Fruit fly (Drosophila melanogaster) whole organism, embryonic: ENCODE results near the gene CG4004.

Experiments
- CG10543 ChIP-seq: fragments of 200-800 bp; sonication (Bioruptor generic); optimal IDR thresholded peaks from 3 replicates; lab custom pipeline; 2017; ENCODE audit warnings: missing biosample characterization, mild to moderate bottlenecking, missing genetic modification characterization, moderate library complexity
- CG11085 ChIP-seq: fragments of 200-800 bp; sonication (Bioruptor generic); IDR thresholded peaks from 2 replicates; pipeline ENCODE4 v1.3.6; 2022; ENCODE audit warnings: missing biosample characterization, missing genetic modification characterization
- CG11723 ChIP-seq: fragments of 200-800 bp; sonication (Bioruptor generic); optimal IDR thresholded peaks from 2 replicates; lab custom pipeline; 2017; ENCODE audit warnings: missing biosample characterization, mild to moderate bottlenecking, missing genetic modification characterization
- CG12236 ChIP-seq: fragments of 200-800 bp; sonication (Bioruptor generic); optimal IDR thresholded peaks from 2 replicates; lab custom pipeline; 2016; ENCODE audit warnings: missing biosample characterization, missing genetic modification characterization
- CG12744 ChIP-seq: fragments of 200-800 bp; sonication (Bioruptor generic); optimal IDR thresholded peaks from 2 replicates; lab custom pipeline; 2016; ENCODE audit warnings: missing biosample characterization, missing genetic modification characterization
- CG13775 ChIP-seq: fragments of 200-800 bp; sonication (Bioruptor generic); optimal IDR thresholded peaks from 3 replicates; lab custom pipeline; 2017; ENCODE audit warnings: missing biosample characterization, mild to moderate bottlenecking, missing genetic modification characterization
- CG15479 ChIP-seq: fragments of 200-800 bp; sonication (Bioruptor generic); optimal IDR thresholded peaks from 3 replicates; lab custom pipeline; 2019; ENCODE audit warnings: missing biosample characterization, mild to moderate bottlenecking, missing genetic modification characterization, moderate library complexity
- CG16813 ChIP-seq: fragments of 200-800 bp; sonication (Bioruptor generic); IDR thresholded peaks from 3 replicates; pipeline ENCODE4 v1.3.6; 2022; ENCODE audit warnings: missing biosample characterization, missing genetic modification characterization; ENCODE audit not compliant: partially characterized antibody
- CG1792 ChIP-seq: fragments of 200-800 bp; sonication (Bioruptor generic); optimal IDR thresholded peaks from 2 replicates; lab custom pipeline; 2016; ENCODE audit warnings: missing biosample characterization, missing genetic modification characterization
- CG31365 ChIP-seq: fragments of 200-800 bp; sonication (Bioruptor generic); optimal IDR thresholded peaks from 2 replicates; lab custom pipeline; 2018; ENCODE audit warnings: missing biosample characterization, mild to moderate bottlenecking, missing genetic modification characterization
- CG33213 ChIP-seq: fragments of 200-800 bp; sonication (Bioruptor generic); optimal IDR thresholded peaks from 3 replicates; lab custom pipeline; 2016; ENCODE audit warnings: missing biosample characterization, missing genetic modification characterization
- CG3995 ChIP-seq: fragments of 200-800 bp; sonication (Bioruptor generic); optimal IDR thresholded peaks from 3 replicates; lab custom pipeline; 2016; ENCODE audit warnings: missing biosample characterization, missing genetic modification characterization
- CG42726 ChIP-seq: fragments of 200-800 bp; sonication (Bioruptor generic); IDR thresholded peaks from 2 replicates; pipeline ENCODE4 v1.3.6; 2022; ENCODE audit warnings: missing biosample characterization, missing genetic modification characterization; ENCODE audit not compliant: partially characterized antibody
- CG6175 ChIP-seq: fragments of 200-800 bp; sonication (Bioruptor generic); IDR thresholded peaks from 3 replicates; pipeline ENCODE4 v1.3.6; 2022; ENCODE audit warnings: missing biosample characterization, missing genetic modification characterization
- CG6254 ChIP-seq: fragments of 200-800 bp; sonication (Bioruptor generic); optimal IDR thresholded peaks from 3 replicates; lab custom pipeline; 2017; ENCODE audit warnings: mild to moderate bottlenecking, missing biosample characterization, missing genetic modification reagents, missing genetic modification characterization
- CG6689 ChIP-seq: fragments of 200-800 bp; sonication (Bioruptor generic); IDR thresholded peaks from 2 replicates; pipeline ENCODE4 v1.3.6; 2022; ENCODE audit warnings: missing biosample characterization, missing genetic modification characterization
- CG6765 ChIP-seq: fragments of 200-800 bp; sonication (Bioruptor generic); optimal IDR thresholded peaks from 3 replicates; lab custom pipeline; 2017; ENCODE audit warnings: missing biosample characterization, mild to moderate bottlenecking, missing genetic modification characterization
- CG9437 ChIP-seq: fragments of 200-800 bp; sonication (Bioruptor generic); optimal IDR thresholded peaks from 2 replicates; lab custom pipeline; 2018; ENCODE audit warnings: missing biosample characterization, mild to moderate bottlenecking, missing genetic modification characterization
- CG9817 ChIP-seq: fragments of 200-800 bp; sonication (Bioruptor generic); optimal IDR thresholded peaks from 2 replicates; lab custom pipeline; 2018; ENCODE audit warnings: missing biosample characterization, mild to moderate bottlenecking, missing genetic modification characterization, moderate library complexity
- D ChIP-seq, 2 experiments: fragments of 200-800 bp in 1 of 2; fragments of >200 bp in 1 of 2; sonication (Bioruptor generic) in 1 of 2; optimal IDR thresholded peaks; 2 replicates in 1 of 2; 3 replicates in 1 of 2; lab custom pipeline; 2017; ENCODE audit warnings: mild to moderate bottlenecking in 1 of 2, missing biosample characterization in 1 of 2, missing genetic modification characterization in 1 of 2, missing genetic modification reagents in 1 of 2
- E2f1 ChIP-seq: fragments of 200-800 bp; sonication (Bioruptor generic); IDR thresholded peaks from 2 replicates; pipeline ENCODE4 v1.3.6; 2022; ENCODE audit warnings: missing biosample characterization, missing genetic modification characterization
- GATAe ChIP-seq: fragments of 200-800 bp; sonication (Bioruptor generic); conservative IDR thresholded peaks from 2 replicates; pipeline ENCODE4 v1.3.6; 2022; ENCODE audit warnings: missing biosample characterization, missing genetic modification characterization
- HHEX ChIP-seq: fragments of 200-800 bp; sonication (Bioruptor generic); optimal IDR thresholded peaks from 3 replicates; lab custom pipeline; 2017; ENCODE audit warnings: missing biosample characterization, mild to moderate bottlenecking, missing genetic modification characterization, missing genetic modification reagents
- HmgD ChIP-seq: fragments of 200-800 bp; sonication (Bioruptor generic); optimal IDR thresholded peaks from 3 replicates; lab custom pipeline; 2016; ENCODE audit warnings: missing biosample characterization, missing genetic modification characterization
- Hmr ChIP-seq: fragments of 200-800 bp; sonication (Bioruptor generic); optimal IDR thresholded peaks from 3 replicates; lab custom pipeline; 2017; ENCODE audit warnings: mild to moderate bottlenecking, missing biosample characterization, missing genetic modification reagents, missing genetic modification characterization
- Hr3 ChIP-seq: fragments of 200-800 bp; sonication (Bioruptor generic); optimal IDR thresholded peaks from 3 replicates; lab custom pipeline; 2016; ENCODE audit warnings: missing biosample characterization, missing genetic modification characterization
- Hr39 ChIP-seq: fragments of >200 bp; optimal IDR thresholded peaks from 2 replicates; lab custom pipeline; 2017
- Meics ChIP-seq: fragments of 200-800 bp; sonication (Bioruptor generic); optimal IDR thresholded peaks from 2 replicates; lab custom pipeline; 2017; ENCODE audit warnings: missing biosample characterization, mild to moderate bottlenecking, missing genetic modification characterization
- NFAT ChIP-seq: fragments of 200-800 bp; sonication (Bioruptor generic); IDR thresholded peaks from 2 replicates; pipeline ENCODE4 v1.3.6; 2022; ENCODE audit warnings: missing biosample characterization, missing genetic modification characterization
- Neu2 ChIP-seq: fragments of 200-800 bp; sonication (Bioruptor generic); optimal IDR thresholded peaks from 3 replicates; lab custom pipeline; 2016; ENCODE audit warnings: missing biosample characterization, missing genetic modification characterization, borderline replicate concordance
- Nf-YA ChIP-seq: fragments of 200-800 bp; sonication (Bioruptor generic); IDR thresholded peaks from 2 replicates; pipeline ENCODE4 v1.3.6; 2022; ENCODE audit warnings: missing biosample characterization, missing genetic modification characterization
- YL-1 ChIP-seq: fragments of 200-800 bp; sonication (Bioruptor generic); optimal IDR thresholded peaks from 3 replicates; lab custom pipeline; 2017; ENCODE audit warnings: missing biosample characterization, mild to moderate bottlenecking, missing genetic modification characterization
- ab ChIP-seq: fragments of 200-800 bp; sonication (Bioruptor generic); optimal IDR thresholded peaks from 2 replicates; lab custom pipeline; 2016; ENCODE audit warnings: missing biosample characterization, missing genetic modification characterization
- ash1 ChIP-seq: fragments of 200-800 bp; sonication (Bioruptor generic); optimal IDR thresholded peaks from 2 replicates; lab custom pipeline; 2018; ENCODE audit warnings: missing biosample characterization, mild to moderate bottlenecking, missing genetic modification characterization
- ato ChIP-seq: fragments of 200-800 bp; sonication (Bioruptor generic); IDR thresholded peaks from 2 replicates; pipeline ENCODE4 v1.3.6; 2022; ENCODE audit warnings: missing biosample characterization, missing genetic modification characterization; ENCODE audit not compliant: partially characterized antibody
- fd64A ChIP-seq: fragments of 200-800 bp; sonication (Bioruptor generic); optimal IDR thresholded peaks from 3 replicates; lab custom pipeline; 2018; ENCODE audit warnings: missing biosample characterization, mild to moderate bottlenecking, missing genetic modification characterization
- jing ChIP-seq: fragments of 200-800 bp; sonication (Bioruptor generic); optimal IDR thresholded peaks from 2 replicates; lab custom pipeline; 2018; ENCODE audit warnings: missing biosample characterization, mild to moderate bottlenecking, missing genetic modification characterization
- kni ChIP-seq: fragments of 200-800 bp; sonication (Bioruptor generic); optimal IDR thresholded peaks from 3 replicates; lab custom pipeline; 2017; ENCODE audit warnings: mild to moderate bottlenecking, missing biosample characterization, missing genetic modification reagents, missing genetic modification characterization
- luna ChIP-seq: fragments of 200-800 bp; sonication (Bioruptor generic); optimal IDR thresholded peaks from 2 replicates; lab custom pipeline; 2016; ENCODE audit warnings: missing biosample characterization, missing genetic modification characterization
- mam ChIP-seq: fragments of 200-800 bp; sonication (Bioruptor generic); optimal IDR thresholded peaks from 3 replicates; lab custom pipeline; 2016; ENCODE audit warnings: missing biosample characterization, missing genetic modification characterization
- prd ChIP-seq, 3 experiments: fragments of >200 bp in 2 of 3; fragments of 200-800 bp in 1 of 3; sonication (Bioruptor generic) in 1 of 3; optimal IDR thresholded peaks in 2 of 3; IDR thresholded peaks in 1 of 3; 2 replicates in 2 of 3; 3 replicates in 1 of 3; pipeline versions ENCODE4 v1.3.6 to Lab custom; 2017 to 2022; ENCODE audit warnings: missing biosample characterization in 1 of 3, missing genetic modification characterization in 1 of 3
- pzg ChIP-seq: fragments of 200-800 bp; sonication (Bioruptor generic); optimal IDR thresholded peaks from 3 replicates; lab custom pipeline; 2018; ENCODE audit warnings: missing biosample characterization, mild to moderate bottlenecking, missing genetic modification characterization, moderate library complexity
- sens ChIP-seq: fragments of 200-800 bp; sonication (Bioruptor generic); peaks from one replicate; lab custom pipeline; 2016; ENCODE audit warnings: missing biosample characterization, missing genetic modification characterization
- sima ChIP-seq: fragments of 200-800 bp; sonication (Bioruptor generic); optimal IDR thresholded peaks from 2 replicates; lab custom pipeline; 2016; ENCODE audit warnings: missing biosample characterization, missing genetic modification characterization
- slbo ChIP-seq: fragments of 200-800 bp; sonication (Bioruptor generic); IDR thresholded peaks from 2 replicates; pipeline ENCODE4 v1.3.6; 2022; ENCODE audit warnings: missing biosample characterization, missing genetic modification characterization
- tll ChIP-seq, 2 experiments: fragments of 200-800 bp in 1 of 2; fragments of >200 bp in 1 of 2; sonication (Bioruptor generic) in 1 of 2; optimal IDR thresholded peaks; 2 replicates each; lab custom pipeline; 2017 to 2019; ENCODE audit warnings: missing biosample characterization in 2 of 2, missing genetic modification characterization in 2 of 2, mild to moderate bottlenecking in 1 of 2, moderate library complexity in 1 of 2
- trem ChIP-seq: fragments of 200-800 bp; optimal IDR thresholded peaks from 3 replicates; lab custom pipeline; 2019; ENCODE audit warnings: missing biosample characterization, mild to moderate bottlenecking, missing genetic modification characterization, moderate library complexity
- twi ChIP-seq: fragments of 200-800 bp; optimal IDR thresholded peaks from 2 replicates; lab custom pipeline; 2019; ENCODE audit warnings: missing biosample characterization, mild to moderate bottlenecking, missing genetic modification characterization, moderate library complexity

CG4004 gene

DNA sequence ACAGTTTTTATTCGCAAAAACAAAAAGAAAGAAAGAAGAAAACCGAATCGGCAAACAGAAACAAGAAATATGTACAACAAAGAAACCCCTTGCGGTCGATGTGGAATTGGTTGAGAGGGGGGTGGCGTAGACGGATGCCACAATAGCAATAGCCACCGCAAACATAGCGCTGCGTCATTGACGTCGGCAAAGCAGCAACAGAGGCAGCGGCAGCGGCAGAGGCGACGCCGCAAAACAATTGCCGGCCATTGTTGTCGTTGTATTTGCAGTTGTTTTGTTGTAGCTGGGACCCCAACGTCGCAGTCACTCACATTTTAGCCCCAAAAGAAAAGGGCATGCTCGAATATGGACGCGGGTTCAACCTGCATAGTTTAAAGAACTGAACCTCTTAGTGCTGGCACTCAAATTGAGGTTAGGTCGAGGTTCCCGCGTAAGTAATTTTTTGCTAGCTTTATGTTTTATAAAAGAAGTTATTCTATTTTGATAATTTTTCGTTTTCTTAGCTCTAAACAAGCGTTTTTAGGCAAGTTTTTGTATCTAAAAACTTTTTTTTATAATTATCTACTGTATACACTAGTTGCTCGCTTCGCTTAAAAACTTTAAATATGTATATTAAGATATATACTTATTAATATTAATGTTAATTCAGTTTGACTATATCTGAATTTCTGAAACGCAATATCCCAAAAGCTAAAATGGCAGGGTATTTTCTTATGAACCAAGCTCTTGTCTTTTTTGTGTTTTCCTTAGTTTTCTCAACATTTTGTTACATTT lies 11.8 kb downstream of the CG4004 start (continued):
- peak; percentile 87 for TF ChIP-seq CG13775 (GFP tag; lab: Kevin White, UChicago)
- TF ChIP-seq NFAT (GFP tag; lab: Robert Waterston, UW) = peak; percentile 82
- TF ChIP-seq CG12744 = no peak
- TF ChIP-seq mam = peak; percentile 87
- no peak for TF ChIP-seq CG31365 (tag; lab: Kevin White, UChicago)
- peak; percentile 77 for TF ChIP-seq CG11085 (GFP tag; lab: Robert Waterston, UW)
- TF ChIP-seq Neu2 (GFP tag; lab: Kevin White, UChicago) = no peak
- TF ChIP-seq CG1792 (GFP tag; lab: Kevin White, UChicago) = peak; percentile 11
- no peak for TF ChIP-seq CG12236
- TF ChIP-seq Nf-YA (GFP tag; lab: Robert Waterston, UW) = no peak
- TF ChIP-seq GATAe (GFP tag; lab: Robert Waterston, UW) = peak; percentile 20; the same call in 1 of the 2 replicates
- TF ChIP-seq prd (optimal IDR thresholded peaks at IDR 0.05; lab: Kevin White, UChicago) = no peak
- peak; percentile 83 for TF ChIP-seq prd (GFP tag; IDR thresholded peaks at IDR 0.05; lab: Robert Waterston, UW)
- TF ChIP-seq pzg (GFP tag; lab: Kevin White, UChicago) = no peak
- TF ChIP-seq luna (GFP tag; lab: Kevin White, UChicago) = peak; percentile 28
- no peak for TF ChIP-seq CG10543
- peak; percentile 65 for TF ChIP-seq CG6765 (GFP tag; lab: Kevin White, UChicago)
- TF ChIP-seq E2f1 (GFP tag; lab: Robert Waterston, UW) = peak; percentile 64
- TF ChIP-seq Meics (GFP tag; lab: Kevin White, UChicago) = peak; percentile 92
- no peak for TF ChIP-seq CG16813 (GFP tag; lab: Robert Waterston, UW)
- TF ChIP-seq ato (GFP tag; lab: Robert Waterston, UW) = no peak
- TF ChIP-seq ash1 = no peak
- no peak for TF ChIP-seq CG15479 (GFP tag; lab: Kevin White, UChicago)
- no peak for TF ChIP-seq D (optimal IDR thresholded peaks at IDR 0.05; lab: Kevin White, UChicago)
- peak; percentile 47 for TF ChIP-seq D (GFP tag; optimal IDR thresholded peaks at IDR 0.05; lab: Kevin White, UChicago)
- no peak for TF ChIP-seq sima (GFP tag; lab: Kevin White, UChicago)
- TF ChIP-seq tll (GFP tag; optimal IDR thresholded peaks at IDR 0.05; lab: Kevin White, UChicago) = no peak
- TF ChIP-seq jing (GFP tag; lab: Kevin White, UChicago) = no peak
- TF ChIP-seq sens (GFP tag; lab: Kevin White, UChicago) = peak; percentile 63
- peak; percentile 59 for TF ChIP-seq ab
- peak; percentile 88 for TF ChIP-seq Hmr (GFP tag; lab: Kevin White, UChicago)
- peak; percentile 71 for TF ChIP-seq CG9817
- no peak for TF ChIP-seq YL-1 (GFP tag; lab: Kevin White, UChicago)
- TF ChIP-seq HHEX (GFP tag; lab: Kevin White, UChicago) = peak; percentile 84
- TF ChIP-seq CG6254 (GFP tag; lab: Kevin White, UChicago) = no peak
- TF ChIP-seq slbo = peak; percentile 93
- TF ChIP-seq CG6689 (GFP tag; lab: Robert Waterston, UW) = peak; percentile 80
- TF ChIP-seq Hr39 = no peak
- peak; percentile 88 for TF ChIP-seq Hr3
- no peak for TF ChIP-seq fd64A (GFP tag; lab: Kevin White, UChicago)
- no peak for TF ChIP-seq CG42726 (GFP tag; lab: Robert Waterston, UW)
- no peak for TF ChIP-seq CG33213 (GFP tag; lab: Kevin White, UChicago)
- no peak for TF ChIP-seq trem (tag; lab: Kevin White, UChicago)
- no peak for TF ChIP-seq kni (GFP tag; lab: Kevin White, UChicago)
- peak; percentile 86; the same call in 2 of the 3 replicates for TF ChIP-seq CG6175 (GFP tag; lab: Robert Waterston, UW)
- no peak for TF ChIP-seq CG11723 (GFP tag; lab: Kevin White, UChicago)
- TF ChIP-seq CG3995 = no peak
- TF ChIP-seq CG9437 = peak; percentile 83
- TF ChIP-seq HmgD (GFP tag; lab: Kevin White, UChicago) = no peak
- TF ChIP-seq twi (tag; lab: Kevin White, UChicago) = peak; percentile 26
